Worm (Caenorhabditis elegans): ENCODE results near the gene acr-8.

DNA sequence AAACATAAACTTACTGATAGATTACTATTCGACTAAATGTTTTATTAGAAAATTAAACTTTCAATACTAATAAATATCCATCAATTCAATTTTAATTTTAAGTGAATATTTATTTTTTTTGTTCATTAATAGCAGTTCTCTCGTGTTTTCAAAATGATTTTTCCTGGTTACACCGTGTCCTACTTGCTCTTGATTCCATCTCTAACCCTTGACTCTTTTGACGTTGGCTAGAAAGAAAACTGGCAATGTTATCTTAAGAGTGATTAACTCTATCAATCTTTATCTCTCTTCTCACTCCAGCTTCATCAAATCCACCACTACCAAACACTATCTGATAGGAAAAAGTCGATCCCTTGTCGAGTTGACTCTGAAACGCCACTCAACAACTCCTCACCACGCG lies at the start of gene acr-8:
- TF ChIP-seq nfya-1 (tag; optimal IDR thresholded peaks at IDR 0.05; ENCODE audit: insufficient read depth) (no peak), egl-27 (tag; optimal IDR thresholded peaks at IDR 0.05) (no peak), nhr-11 (tag; optimal IDR thresholded peaks at IDR 0.05) (no peak), unc-62 (GFP tag; optimal IDR thresholded peaks at IDR 0.05) (no peak), nhr-237 (tag; optimal IDR thresholded peaks at IDR 0.05) (no peak), elt-2 (tag; optimal IDR thresholded peaks at IDR 0.05) (no peak), aly-2 (tag; optimal IDR thresholded peaks at IDR 0.05) (no peak), mdl-1 (tag; optimal IDR thresholded peaks at IDR 0.05) (no peak), fos-1 (tag; optimal IDR thresholded peaks at IDR 0.05) (no peak), ama-1 (optimal IDR thresholded peaks at IDR 0.05) (no peak)

Measured in whole organism, L3 larva.